Fruit fly (Drosophila melanogaster) S2 (cell line): ENCODE measurements around the gene GstD2.

Source experiments
- CG8478 ChIP-seq: fragments of >200 bp; optimal IDR thresholded peaks from 2 replicates; lab custom pipeline; 2018
- CTCF ChIP-seq, 2 experiments: fragments of >200 bp; optimal IDR thresholded peaks; 2 replicates each; lab custom pipeline; 2018

DNA sequence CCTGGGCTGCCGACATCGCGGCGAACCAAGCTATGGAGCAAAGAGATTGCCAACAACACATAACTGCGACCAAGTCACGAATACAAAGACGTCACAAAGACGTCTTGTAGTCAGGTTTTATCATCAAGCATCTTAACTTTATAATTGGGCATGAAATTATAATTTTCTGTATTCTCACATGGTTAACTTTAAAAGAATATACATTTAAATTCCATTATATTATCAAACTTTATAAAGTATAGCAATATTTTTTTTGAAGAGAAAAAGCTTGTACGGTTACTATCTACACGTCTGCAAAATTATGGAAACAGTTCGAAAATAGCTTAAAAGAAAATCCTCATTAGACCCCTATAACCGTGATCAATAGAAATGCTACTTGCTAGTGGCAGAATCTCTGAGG is 19.8 kb upstream of the GstD2 start, which contains the start of gene CG10041:
- TF ChIP-seq CG8478 (lab: Kevin White, UChicago) (no peak), CTCF (optimal IDR thresholded peaks at IDR 0.05; lab: Kevin White, UChicago) (no peak)
